Worm (Caenorhabditis elegans) whole organism, late embryonic: ENCODE results near the gene dpr-1.
A peak's percentile ranks its signal among the peaks of the same experiment; 100 is the strongest.

Source experiments
- C38D4.7 ChIP-seq: fragments of 200-800 bp; sonication (Bioruptor generic); optimal IDR thresholded peaks from 2 replicates; lab custom pipeline; 2018; ENCODE audit warnings: mild to moderate bottlenecking, missing genetic modification characterization, moderate library complexity, missing compliant biosample characterization
- F13H6.1 ChIP-seq: sonication (generic microtip); optimal IDR thresholded peaks from 2 replicates; lab custom pipeline; 2016; ENCODE audit warnings: missing genetic modification characterization, missing compliant biosample characterization
- K02D7.2 ChIP-seq: sonication (generic microtip); optimal IDR thresholded peaks from 2 replicates; lab custom pipeline; 2017; ENCODE audit warnings: mild to moderate bottlenecking, missing genetic modification characterization, missing compliant biosample characterization
- K09A11.1 ChIP-seq: sonication (generic microtip); optimal IDR thresholded peaks from 2 replicates; lab custom pipeline; 2017; ENCODE audit warnings: antibody characterized with exemption, mild to moderate bottlenecking, missing genetic modification characterization, missing compliant biosample characterization; ENCODE audit not compliant: insufficient read depth
- T23F11.4 ChIP-seq: fragments of 200-800 bp; sonication (Bioruptor generic); optimal IDR thresholded peaks from 2 replicates; lab custom pipeline; 2018; ENCODE audit warnings: mild to moderate bottlenecking, missing genetic modification characterization, missing compliant biosample characterization
- ahr-1 ChIP-seq: sonication (generic microtip); optimal IDR thresholded peaks from 2 replicates; lab custom pipeline; 2016; ENCODE audit warnings: missing genetic modification characterization, missing compliant biosample characterization
- ama-1 ChIP-seq: fragments of 150-350 bp; optimal IDR thresholded peaks from 2 replicates; lab custom pipeline; 2014
- ceh-14 ChIP-seq: sonication (generic microtip); optimal IDR thresholded peaks from 2 replicates; lab custom pipeline; 2016; ENCODE audit warnings: missing genotype, missing genetic modification characterization, missing compliant biosample characterization
- ceh-19 ChIP-seq: fragments of 200-800 bp; sonication (Bioruptor generic); optimal IDR thresholded peaks from 2 replicates; lab custom pipeline; 2018; ENCODE audit warnings: mild to moderate bottlenecking, missing genetic modification characterization, missing compliant biosample characterization
- ceh-2 ChIP-seq: sonication (generic microtip); optimal IDR thresholded peaks from 2 replicates; lab custom pipeline; 2016; ENCODE audit warnings: missing genotype, missing genetic modification characterization, missing compliant biosample characterization
- ceh-22 ChIP-seq: sonication (generic microtip); optimal IDR thresholded peaks from 2 replicates; lab custom pipeline; 2017; ENCODE audit warnings: missing biosample characterization, missing genetic modification characterization
- ceh-24 ChIP-seq: sonication (generic microtip); optimal IDR thresholded peaks from 2 replicates; lab custom pipeline; 2016; ENCODE audit warnings: mild to moderate bottlenecking, missing genetic modification characterization, missing compliant biosample characterization
- ceh-31 ChIP-seq: sonication (generic microtip); optimal IDR thresholded peaks from 2 replicates; lab custom pipeline; 2016; ENCODE audit warnings: missing genetic modification characterization, missing compliant biosample characterization
- ceh-34 ChIP-seq: sonication (generic microtip); optimal IDR thresholded peaks from 2 replicates; lab custom pipeline; 2016; ENCODE audit warnings: mild to moderate bottlenecking, missing genetic modification characterization, missing compliant biosample characterization
- ceh-45 ChIP-seq: fragments of 200-800 bp; sonication (Bioruptor generic); IDR thresholded peaks from 2 replicates; pipeline ENCODE4 v1.3.6; 2022; ENCODE audit warnings: missing genetic modification reagents, missing genetic modification characterization, missing compliant biosample characterization
- ceh-48 ChIP-seq: sonication (generic microtip); optimal IDR thresholded peaks from 2 replicates; lab custom pipeline; 2016; ENCODE audit warnings: missing genetic modification characterization, inconsistent platforms, missing compliant biosample characterization
- ceh-9 ChIP-seq: sonication (generic microtip); optimal IDR thresholded peaks from 2 replicates; lab custom pipeline; 2016; ENCODE audit warnings: mild to moderate bottlenecking, missing genetic modification characterization, inconsistent platforms, missing compliant biosample characterization
- che-1 ChIP-seq: sonication (generic microtip); optimal IDR thresholded peaks from 2 replicates; lab custom pipeline; 2016; ENCODE audit warnings: mild to moderate bottlenecking, missing genetic modification characterization, missing compliant biosample characterization
- dmd-4 ChIP-seq: sonication (generic microtip); optimal IDR thresholded peaks from 2 replicates; lab custom pipeline; 2016; ENCODE audit warnings: borderline replicate concordance, missing genetic modification characterization, missing compliant biosample characterization
- dve-1 ChIP-seq: sonication (generic microtip); optimal IDR thresholded peaks from 2 replicates; lab custom pipeline; 2017; ENCODE audit warnings: antibody characterized with exemption, mild to moderate bottlenecking, missing genetic modification characterization, missing compliant biosample characterization
- elt-2 ChIP-seq: sonication (generic microtip); optimal IDR thresholded peaks from 2 replicates; lab custom pipeline; 2016; ENCODE audit warnings: missing genetic modification reagents, missing genetic modification characterization, missing compliant biosample characterization
- elt-4 ChIP-seq: sonication (generic microtip); optimal IDR thresholded peaks from 2 replicates; lab custom pipeline; 2016; ENCODE audit warnings: missing genetic modification characterization, missing compliant biosample characterization
- ets-4 ChIP-seq: sonication (generic microtip); optimal IDR thresholded peaks from 2 replicates; lab custom pipeline; 2016; ENCODE audit warnings: missing genetic modification characterization, missing compliant biosample characterization
- eyg-1 ChIP-seq: sonication (generic microtip); optimal IDR thresholded peaks from 2 replicates; lab custom pipeline; 2016; ENCODE audit warnings: missing genotype, missing genetic modification characterization, missing compliant biosample characterization
- fkh-10 ChIP-seq: fragments of 150-350 bp; optimal IDR thresholded peaks from 2 replicates; lab custom pipeline; 2014; ENCODE audit warnings: missing biosample characterization, missing genetic modification reagents, missing genetic modification characterization
- fkh-6 ChIP-seq: sonication (generic microtip); optimal IDR thresholded peaks from 2 replicates; lab custom pipeline; 2016; ENCODE audit warnings: missing genetic modification characterization, missing compliant biosample characterization
- gmeb-2 ChIP-seq: sonication (generic microtip); optimal IDR thresholded peaks from 2 replicates; lab custom pipeline; 2016; ENCODE audit warnings: missing genetic modification characterization, inconsistent platforms, missing compliant biosample characterization
- hlh-30 ChIP-seq: sonication (generic microtip); optimal IDR thresholded peaks from 2 replicates; lab custom pipeline; 2017; ENCODE audit warnings: antibody characterized with exemption, missing genetic modification characterization, missing compliant biosample characterization; ENCODE audit not compliant: insufficient read depth
- hlh-6 ChIP-seq: sonication (generic microtip); optimal IDR thresholded peaks from 2 replicates; lab custom pipeline; 2016; ENCODE audit warnings: missing genotype, missing genetic modification characterization, missing compliant biosample characterization
- lin-11 ChIP-seq: fragments of 200-800 bp; sonication (Bioruptor generic); optimal IDR thresholded peaks from 2 replicates; lab custom pipeline; 2018; ENCODE audit warnings: mild to moderate bottlenecking, missing genetic modification characterization, missing compliant biosample characterization
- madf-2 ChIP-seq: sonication (generic microtip); optimal IDR thresholded peaks from 2 replicates; lab custom pipeline; 2017; ENCODE audit warnings: missing genetic modification characterization, missing compliant biosample characterization
- mec-3 ChIP-seq: sonication (generic microtip); optimal IDR thresholded peaks from 2 replicates; lab custom pipeline; 2016; ENCODE audit warnings: borderline replicate concordance, missing genetic modification characterization, missing compliant biosample characterization
- nhr-11 ChIP-seq: fragments of 150-350 bp; optimal IDR thresholded peaks from 2 replicates; lab custom pipeline; 2014; ENCODE audit warnings: missing biosample characterization, missing genetic modification characterization
- nhr-232 ChIP-seq: sonication (generic microtip); optimal IDR thresholded peaks from 2 replicates; lab custom pipeline; 2016; ENCODE audit warnings: missing genetic modification characterization, missing compliant biosample characterization
- npax-4 ChIP-seq: sonication (generic microtip); optimal IDR thresholded peaks from 2 replicates; lab custom pipeline; 2016; ENCODE audit warnings: missing genetic modification characterization, missing compliant biosample characterization
- odd-2 ChIP-seq: sonication (generic microtip); optimal IDR thresholded peaks from 2 replicates; lab custom pipeline; 2017; ENCODE audit warnings: antibody characterized with exemption, mild to moderate bottlenecking, missing genetic modification characterization, missing compliant biosample characterization
- pag-3 ChIP-seq: sonication (generic microtip); optimal IDR thresholded peaks from 2 replicates; lab custom pipeline; 2016; ENCODE audit warnings: missing compliant biosample characterization, missing genetic modification characterization, borderline replicate concordance
- pat-9 ChIP-seq: fragments of 200-800 bp; sonication (Bioruptor generic); optimal IDR thresholded peaks from 2 replicates; lab custom pipeline; 2018; ENCODE audit warnings: mild to moderate bottlenecking, missing genetic modification characterization, moderate library complexity, missing compliant biosample characterization
- pax-1 ChIP-seq: fragments of 150-350 bp; optimal IDR thresholded peaks from 2 replicates; lab custom pipeline; 2014; ENCODE audit warnings: missing biosample characterization, missing genetic modification characterization
- pha-2 ChIP-seq: sonication (generic microtip); optimal IDR thresholded peaks from 2 replicates; lab custom pipeline; 2017; ENCODE audit warnings: mild to moderate bottlenecking, missing genetic modification characterization, missing compliant biosample characterization
- pha-4 ChIP-seq: fragments of 150-350 bp; optimal IDR thresholded peaks from 2 replicates; lab custom pipeline; 2018; ENCODE audit warnings: missing biosample characterization, missing genetic modification reagents, missing genetic modification characterization
- pqm-1 ChIP-seq: sonication (generic microtip); optimal IDR thresholded peaks from 2 replicates; lab custom pipeline; 2016; ENCODE audit warnings: missing genetic modification characterization, missing compliant biosample characterization
- pros-1 ChIP-seq: fragments of 150-350 bp; optimal IDR thresholded peaks from 2 replicates; lab custom pipeline; 2014; ENCODE audit warnings: missing biosample characterization, missing genetic modification reagents, missing genetic modification characterization
- ref-2 ChIP-seq: sonication (generic microtip); optimal IDR thresholded peaks from 2 replicates; lab custom pipeline; 2016; ENCODE audit warnings: missing genetic modification characterization, missing compliant biosample characterization
- sox-2 ChIP-seq: fragments of 200-800 bp; sonication (Bioruptor generic); IDR thresholded peaks from 2 replicates; pipeline ENCODE4 v1.3.6; 2022; ENCODE audit warnings: missing genetic modification reagents, missing genetic modification characterization, missing compliant biosample characterization
- tbx-2 ChIP-seq: sonication (generic microtip); optimal IDR thresholded peaks from 2 replicates; lab custom pipeline; 2016; ENCODE audit warnings: missing genetic modification characterization, missing compliant biosample characterization
- tbx-7 ChIP-seq: sonication (generic microtip); optimal IDR thresholded peaks from 2 replicates; lab custom pipeline; 2016; ENCODE audit warnings: missing genotype, missing genetic modification characterization, missing compliant biosample characterization
- ttx-3 ChIP-seq: sonication (generic microtip); optimal IDR thresholded peaks from 2 replicates; lab custom pipeline; 2016; ENCODE audit warnings: missing genetic modification reagents, missing genetic modification characterization, missing compliant biosample characterization
- unc-3 ChIP-seq, 2 experiments: fragments of 200-800 bp in 1 of 2; sonication (Bioruptor generic) in 1 of 2; sonication (generic microtip) in 1 of 2; conservative IDR thresholded peaks in 1 of 2; optimal IDR thresholded peaks in 1 of 2; 2 replicates each; pipeline versions ENCODE4 v1.3.6 to Lab custom; 2016 to 2022; ENCODE audit warnings: missing compliant biosample characterization in 2 of 2, missing genetic modification characterization in 2 of 2, missing genetic modification reagents in 1 of 2
- unc-42 ChIP-seq: sonication (generic microtip); optimal IDR thresholded peaks from 2 replicates; lab custom pipeline; 2016; ENCODE audit warnings: missing genotype, missing genetic modification characterization, missing compliant biosample characterization
- zip-5 ChIP-seq: sonication (generic microtip); optimal IDR thresholded peaks from 2 replicates; lab custom pipeline; 2016; ENCODE audit warnings: missing genetic modification characterization, missing compliant biosample characterization
- ztf-16 ChIP-seq: sonication (generic microtip); optimal IDR thresholded peaks from 2 replicates; lab custom pipeline; 2017; ENCODE audit warnings: missing genetic modification characterization, missing compliant biosample characterization

dpr-1 gene

ce11 chrV:13961927-13962419, 20.0 kb upstream of the dpr-1 start, which contains the start of the genes algn-13 and R10D12.13:
algn-13 (minus strand) TSS chrV:13961977.
R10D12.13 (plus strand) TSS chrV:13962417.
- TF ChIP-seq pqm-1: no peak
- peak; percentile 79 for TF ChIP-seq pha-2
- peak; percentile 77 for TF ChIP-seq fkh-6 (tag; lab: Kevin White, UChicago)
- TF ChIP-seq K02D7.2 (tag; lab: Kevin White, UChicago): peak; percentile 75
- TF ChIP-seq ceh-9 (tag; lab: Kevin White, UChicago): no peak
- peak; percentile 80 for TF ChIP-seq ceh-34 (tag; lab: Kevin White, UChicago)
- TF ChIP-seq ztf-16 (tag; lab: Kevin White, UChicago): peak; percentile 78
- TF ChIP-seq zip-5 (tag; lab: Kevin White, UChicago): peak; percentile 67
- peak; percentile 72 for TF ChIP-seq gmeb-2 (tag; lab: Kevin White, UChicago)
- TF ChIP-seq dmd-4: peak; percentile 72
- no peak for TF ChIP-seq pha-4
- TF ChIP-seq nhr-11 (tag; lab: Kevin White, UChicago): no peak
- TF ChIP-seq odd-2 (tag; lab: Kevin White, UChicago): peak; percentile 82
- peak; percentile 80 for TF ChIP-seq F13H6.1 (tag; lab: Kevin White, UChicago)
- TF ChIP-seq madf-2 (tag; lab: Kevin White, UChicago): peak; percentile 50
- peak; percentile 60 for TF ChIP-seq npax-4 (tag; lab: Kevin White, UChicago)
- peak; percentile 1 for TF ChIP-seq mec-3
- peak; percentile 71 for TF ChIP-seq nhr-232 (tag; lab: Kevin White, UChicago)
- TF ChIP-seq fkh-10 (GFP tag; lab: Kevin White, UChicago): no peak
- no peak for TF ChIP-seq ceh-22 (tag; lab: Kevin White, UChicago)
- peak; percentile 5 for TF ChIP-seq ceh-48
- TF ChIP-seq ama-1 (lab: Kevin White, UChicago): no peak
- TF ChIP-seq ahr-1 (tag; lab: Kevin White, UChicago): peak; percentile 83
- peak; percentile 65; the same call in 1 of the 2 replicates for TF ChIP-seq unc-3 (GFP tag; conservative IDR thresholded peaks at IDR 0.05; lab: Robert Waterston, UW)
- peak; percentile 80 for TF ChIP-seq unc-3 (tag; optimal IDR thresholded peaks at IDR 0.05; lab: Kevin White, UChicago)
- TF ChIP-seq ttx-3 (tag; lab: Kevin White, UChicago): peak; percentile 81
- peak; percentile 90 for TF ChIP-seq tbx-2
- peak; percentile 77 for TF ChIP-seq C38D4.7 (GFP tag; lab: Kevin White, UChicago)
- peak; percentile 58 for TF ChIP-seq eyg-1 (tag; lab: Kevin White, UChicago)
- TF ChIP-seq elt-4 (tag; lab: Kevin White, UChicago): no peak
- TF ChIP-seq lin-11 (tag; lab: Kevin White, UChicago): peak; percentile 69
- no peak for TF ChIP-seq pax-1 (tag; lab: Kevin White, UChicago)
- TF ChIP-seq ceh-31: peak; percentile 81
- TF ChIP-seq ceh-2: peak; percentile 84
- TF ChIP-seq pat-9 (tag; lab: Kevin White, UChicago): peak; percentile 84
- TF ChIP-seq ceh-14 (tag; lab: Kevin White, UChicago): peak; percentile 90
- TF ChIP-seq dve-1 (tag; lab: Kevin White, UChicago): no peak
- TF ChIP-seq T23F11.4 (GFP tag; lab: Kevin White, UChicago): peak; percentile 69
- TF ChIP-seq ets-4 (tag; lab: Kevin White, UChicago): peak; percentile 10
- TF ChIP-seq ceh-45 (GFP tag; lab: Robert Waterston, UW): peak; percentile 51; the same call in 1 of the 2 replicates
- TF ChIP-seq ref-2 (tag; lab: Kevin White, UChicago): peak; percentile 87
- peak; percentile 77 for TF ChIP-seq K09A11.1
- TF ChIP-seq hlh-30: no peak
- TF ChIP-seq unc-42 (tag; lab: Kevin White, UChicago): peak; percentile 46
- TF ChIP-seq pag-3 (tag; lab: Kevin White, UChicago): no peak
- peak; percentile 95 for TF ChIP-seq elt-2
- TF ChIP-seq ceh-19 (GFP tag; lab: Kevin White, UChicago): peak; percentile 80
- peak; percentile 58 for TF ChIP-seq ceh-24
- peak; percentile 81 for TF ChIP-seq hlh-6
- TF ChIP-seq che-1 (tag; lab: Kevin White, UChicago): peak; percentile 78
- TF ChIP-seq pros-1 (tag; lab: Kevin White, UChicago): no peak
- TF ChIP-seq tbx-7 (tag; lab: Kevin White, UChicago): peak; percentile 31
- TF ChIP-seq sox-2 (GFP tag; lab: Robert Waterston, UW): peak; percentile 25; the same call in 1 of the 2 replicates
